Worm (Caenorhabditis elegans): ENCODE measurements around the gene F46G10.2.

F46G10.2 gene

ce11 chrX:13300503-13300902, 22.3 kb upstream of the F46G10.2 start, which contains the start of gene srd-39:
srd-39 (minus strand) TSS chrX:13300603.
- TF ChIP-seq T26A8.4 (GFP tag; IDR thresholded peaks at IDR 0.05) (no peak), hlh-11 (tag; optimal IDR thresholded peaks at IDR 0.05) (no peak), zip-2 (tag; optimal IDR thresholded peaks at IDR 0.05) (no peak), ztf-7 (tag; optimal IDR thresholded peaks at IDR 0.05) (no peak), dmd-9 (GFP tag; IDR thresholded peaks at IDR 0.05) (no peak), nhr-76 (tag; optimal IDR thresholded peaks at IDR 0.05) (no peak), snpc-1.2 (GFP tag; IDR thresholded peaks at IDR 0.05) (no peak), hlh-30 (tag; optimal IDR thresholded peaks at IDR 0.05; ENCODE audit: insufficient read depth) (no peak), ZK337.2 (GFP tag; IDR thresholded peaks at IDR 0.05) (no peak), nhr-6 (tag; optimal IDR thresholded peaks at IDR 0.05) (no peak), zag-1 (tag; optimal IDR thresholded peaks at IDR 0.05) (no peak)

- TF ChIP-seq D1046.2 (GFP tag; IDR thresholded peaks at IDR 0.05) (no peak), ces-1 (GFP tag; optimal IDR thresholded peaks at IDR 0.05) (no peak), gei-8 (GFP tag; optimal IDR thresholded peaks at IDR 0.05) (no peak), F37D6.2 (tag; optimal IDR thresholded peaks at IDR 0.05) (no peak), lin-1 (GFP tag; IDR thresholded peaks at IDR 0.05) (no peak), zfp-3 (GFP tag; conservative IDR thresholded peaks at IDR 0.05) (no peak), ceh-32 (tag; optimal IDR thresholded peaks at IDR 0.05; ENCODE audit: poor library complexity) (no peak), F10B5.3 (tag; optimal IDR thresholded peaks at IDR 0.05) (no peak), ceh-20 (GFP tag; IDR thresholded peaks at IDR 0.05) (no peak), zag-1 (tag; optimal IDR thresholded peaks at IDR 0.05) (no peak), fkh-10 (GFP tag; optimal IDR thresholded peaks at IDR 0.05) (no peak)
Observed at ce11 chrX:13303357-13303756, 19.4 kb upstream of the F46G10.2 start, which contains the start of gene srd-42. srd-42 (minus strand) TSS chrX:13303457.

ce11 chrX:13305779-13306178, 17.0 kb upstream of the F46G10.2 start, which contains the start of gene srd-43:
srd-43 (minus strand) TSS chrX:13305844.
- TF ChIP-seq Y48G9A.11 (GFP tag; IDR thresholded peaks at IDR 0.05) = no peak
- TF ChIP-seq tra-1 (GFP tag; IDR thresholded peaks at IDR 0.05) = no peak
- no peak for TF ChIP-seq fkh-10 (GFP tag; optimal IDR thresholded peaks at IDR 0.05)
- no peak for TF ChIP-seq hlh-11 (tag; optimal IDR thresholded peaks at IDR 0.05)
- TF ChIP-seq nhr-76 (tag; optimal IDR thresholded peaks at IDR 0.05) = no peak
- no peak for TF ChIP-seq lim-7 (GFP tag; IDR thresholded peaks at IDR 0.05)
- no peak for TF ChIP-seq lin-13 (GFP tag; optimal IDR thresholded peaks at IDR 0.05)
- TF ChIP-seq daf-16 (GFP tag; optimal IDR thresholded peaks at IDR 0.05) = no peak
- no peak for TF ChIP-seq daf-16 (tag; optimal IDR thresholded peaks at IDR 0.05)
- TF ChIP-seq ceh-20 (GFP tag; IDR thresholded peaks at IDR 0.05) = no peak
- no peak for TF ChIP-seq rbr-2 (tag; optimal IDR thresholded peaks at IDR 0.05)
- no peak for TF ChIP-seq lin-39 (tag; optimal IDR thresholded peaks at IDR 0.05)
- no peak for TF ChIP-seq nhr-28 (tag; optimal IDR thresholded peaks at IDR 0.05)
- no peak for TF ChIP-seq Y105C5A.15 (GFP tag; IDR thresholded peaks at IDR 0.05)
- TF ChIP-seq nhr-48 (tag; optimal IDR thresholded peaks at IDR 0.05) = no peak
- TF ChIP-seq set-16 (GFP tag; IDR thresholded peaks at IDR 0.05) = no peak
- TF ChIP-seq aly-2 (tag; optimal IDR thresholded peaks at IDR 0.05) = no peak
- no peak for TF ChIP-seq F44E2.7 (GFP tag; IDR thresholded peaks at IDR 0.05)
- no peak for TF ChIP-seq lir-3 (tag; optimal IDR thresholded peaks at IDR 0.05)
- TF ChIP-seq zip-11 (GFP tag; IDR thresholded peaks at IDR 0.05) = no peak
- TF ChIP-seq snpc-1.2 (GFP tag; IDR thresholded peaks at IDR 0.05) = no peak

- peak; percentile 94 for TF ChIP-seq dve-1 (tag; optimal IDR thresholded peaks at IDR 0.05; ENCODE audit: insufficient read depth)
- peak; percentile 57 for TF ChIP-seq nhr-28 (tag; optimal IDR thresholded peaks at IDR 0.05)
- no peak for TF ChIP-seq mep-1 (tag; optimal IDR thresholded peaks at IDR 0.05)
- no peak for TF ChIP-seq lin-15B (tag; optimal IDR thresholded peaks at IDR 0.05)
- peak; percentile 31 for TF ChIP-seq fkh-10 (GFP tag; optimal IDR thresholded peaks at IDR 0.05)
- peak; percentile 79 for TF ChIP-seq mxl-2 (GFP tag; conservative IDR thresholded peaks at IDR 0.05)
- no peak for TF ChIP-seq fos-1 (tag; optimal IDR thresholded peaks at IDR 0.05)
- peak in 1 of 2 experiments; percentile 3 for TF ChIP-seq lsy-2 (tag; optimal IDR thresholded peaks at IDR 0.05)
- TF ChIP-seq mxl-3 (GFP tag; optimal IDR thresholded peaks at IDR 0.05) = peak; percentile 72
- no peak for TF ChIP-seq zag-1 (tag; optimal IDR thresholded peaks at IDR 0.05)
- TF ChIP-seq nhr-237 (tag; optimal IDR thresholded peaks at IDR 0.05) = no peak
- TF ChIP-seq ama-1 (optimal IDR thresholded peaks at IDR 0.05) = no peak
- peak; percentile 83 for TF ChIP-seq lin-29 (GFP tag; IDR thresholded peaks at IDR 0.05)
- no peak for TF ChIP-seq nhr-25 (tag; optimal IDR thresholded peaks at IDR 0.05; ENCODE audit: borderline replicate concordance, insufficient read depth)
- peak; percentile 62 for TF ChIP-seq zip-2 (tag; optimal IDR thresholded peaks at IDR 0.05)
Observed at ce11 chrX:13306869-13307446, 15.8 kb upstream of the F46G10.2 start.
